Worm (Caenorhabditis elegans) whole organism, L4 larva: ENCODE results near the gene Y71H2AL.2.

Source experiments
- ama-1 ChIP-seq: fragments of 150-350 bp; optimal IDR thresholded peaks from 2 replicates; lab custom pipeline; 2014; ENCODE audit warnings: inconsistent platforms, mixed read lengths
- ceh-44 ChIP-seq: fragments of 200-800 bp; sonication (Bioruptor generic); IDR thresholded peaks from 2 replicates; pipeline ENCODE4 v1.3.6; 2022; ENCODE audit warnings: missing genetic modification reagents, missing genetic modification characterization, missing compliant biosample characterization
- ceh-82 ChIP-seq: sonication (generic microtip); optimal IDR thresholded peaks from 2 replicates; lab custom pipeline; 2017; ENCODE audit warnings: missing biosample characterization, missing genetic modification characterization
- lin-39 ChIP-seq: fragments of 150-350 bp; optimal IDR thresholded peaks from 2 replicates; lab custom pipeline; 2014; ENCODE audit warnings: missing biosample characterization, missing genetic modification reagents, missing genetic modification characterization
- nhr-28 ChIP-seq: fragments of 150-350 bp; optimal IDR thresholded peaks from 2 replicates; lab custom pipeline; 2014; ENCODE audit warnings: missing biosample characterization, missing genetic modification characterization
- nhr-76 ChIP-seq: fragments of 150-350 bp; optimal IDR thresholded peaks from 2 replicates; lab custom pipeline; 2014; ENCODE audit warnings: missing biosample characterization, missing genetic modification characterization
- skn-1 ChIP-seq: fragments of 150-350 bp; optimal IDR thresholded peaks from 2 replicates; lab custom pipeline; 2014; ENCODE audit warnings: missing biosample characterization, missing genetic modification characterization
- snpc-4 ChIP-seq: fragments of 150-350 bp; optimal IDR thresholded peaks from 2 replicates; lab custom pipeline; 2014; ENCODE audit warnings: missing biosample characterization, missing genetic modification characterization
- zag-1 ChIP-seq: fragments of 150-350 bp; optimal IDR thresholded peaks from 2 replicates; lab custom pipeline; 2014; ENCODE audit warnings: missing biosample characterization, missing genetic modification characterization
- zfp-3 ChIP-seq: fragments of 200-800 bp; sonication (Bioruptor generic); conservative IDR thresholded peaks from 2 replicates; pipeline ENCODE4 v1.3.6; 2022; ENCODE audit warnings: missing genetic modification reagents, missing genetic modification characterization, missing compliant biosample characterization

DNA sequence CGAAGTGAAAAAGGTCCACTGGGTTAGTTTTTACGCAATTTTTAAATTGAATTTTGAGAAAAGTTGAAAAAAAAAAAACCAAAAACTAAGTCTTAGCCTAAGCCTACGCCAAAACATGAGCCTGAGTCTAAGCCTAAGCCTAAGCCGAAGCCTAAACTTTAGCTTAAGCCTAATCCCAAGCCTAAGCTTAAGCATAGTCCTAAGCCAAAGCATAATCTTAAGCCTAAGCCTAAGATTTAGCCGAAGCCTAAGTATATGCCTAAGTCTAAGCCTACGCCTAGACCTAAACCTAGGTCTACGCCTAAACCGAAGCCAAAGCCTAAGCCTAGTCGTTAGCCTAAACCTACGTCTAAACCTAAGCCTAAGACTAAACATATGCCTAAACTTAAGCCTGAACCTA is 44.5 kb upstream of the Y71H2AL.2 start:
- no peak for TF ChIP-seq skn-1
- no peak for TF ChIP-seq zag-1 (tag; lab: Kevin White, UChicago)
- no peak for TF ChIP-seq ceh-82
- TF ChIP-seq snpc-4 (tag; lab: Kevin White, UChicago): no peak
- no peak for TF ChIP-seq lin-39 (tag; lab: Kevin White, UChicago)
- TF ChIP-seq nhr-28 (tag; lab: Kevin White, UChicago): no peak
- TF ChIP-seq ama-1 (lab: Kevin White, UChicago): no peak
- no peak for TF ChIP-seq ceh-44 (GFP tag; lab: Robert Waterston, UW)
- TF ChIP-seq zfp-3 (GFP tag; lab: Robert Waterston, UW): no peak
- TF ChIP-seq nhr-76 (tag; lab: Kevin White, UChicago): no peak
